Worm (Caenorhabditis elegans): ENCODE results near the gene nas-31.

nas-31 gene

ce11 chrV:10923229-10923628 is 1.6 kb upstream of the nas-31 start, which contains the start of gene F58B4.7:
Gene F58B4.7 (minus strand): TSS chrV:10923329.
- TF ChIP-seq ceh-13 (GFP tag; optimal IDR thresholded peaks at IDR 0.05) (no peak), flt-1 (GFP tag; IDR thresholded peaks at IDR 0.05) (no peak)

DNA sequence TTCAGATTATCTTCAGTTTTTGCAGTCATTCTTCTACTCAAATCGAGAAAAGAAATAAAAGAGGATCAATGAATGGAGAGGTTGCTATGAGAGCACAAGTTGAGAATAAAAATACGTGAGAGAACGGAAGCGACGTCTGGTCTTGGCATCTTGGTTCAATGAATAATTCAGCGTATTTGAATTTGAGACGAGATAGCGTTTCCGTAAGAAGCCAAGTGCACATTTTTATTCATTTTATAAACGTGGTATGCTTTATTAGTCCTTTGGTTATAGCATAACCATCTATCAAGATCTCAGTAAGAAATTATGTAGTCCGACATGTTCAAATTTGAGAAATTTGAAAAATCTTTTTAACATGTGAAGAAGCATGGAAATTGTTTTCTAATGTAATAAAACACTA is 3.3 kb downstream of the nas-31 start, which contains the start of gene F58B4.2:
Gene F58B4.2, minus strand, starts transcription at position 101 of the 400 bp plus-strand sequence.
- no peak for TF ChIP-seq ceh-36 (tag; optimal IDR thresholded peaks at IDR 0.05)
- TF ChIP-seq pes-1 (GFP tag; IDR thresholded peaks at IDR 0.05), result no peak
- TF ChIP-seq hmg-4 (GFP tag; optimal IDR thresholded peaks at IDR 0.05), result no peak
- no peak for TF ChIP-seq tbx-11 (GFP tag; IDR thresholded peaks at IDR 0.05)
- no peak for TF ChIP-seq F13C5.2 (tag; optimal IDR thresholded peaks at IDR 0.05)
- no peak for TF ChIP-seq tbx-37 (GFP tag; conservative IDR thresholded peaks at IDR 0.05)
- TF ChIP-seq scrt-1 (GFP tag; IDR thresholded peaks at IDR 0.05), result no peak
- TF ChIP-seq ets-7 (tag; optimal IDR thresholded peaks at IDR 0.05), result no peak
- TF ChIP-seq flt-1 (GFP tag; IDR thresholded peaks at IDR 0.05), result no peak
- TF ChIP-seq hnd-1 (tag; optimal IDR thresholded peaks at IDR 0.05), result no peak
- no peak for TF ChIP-seq ceh-13 (GFP tag; optimal IDR thresholded peaks at IDR 0.05)
- no peak for TF ChIP-seq ama-1 (optimal IDR thresholded peaks at IDR 0.05)

DNA sequence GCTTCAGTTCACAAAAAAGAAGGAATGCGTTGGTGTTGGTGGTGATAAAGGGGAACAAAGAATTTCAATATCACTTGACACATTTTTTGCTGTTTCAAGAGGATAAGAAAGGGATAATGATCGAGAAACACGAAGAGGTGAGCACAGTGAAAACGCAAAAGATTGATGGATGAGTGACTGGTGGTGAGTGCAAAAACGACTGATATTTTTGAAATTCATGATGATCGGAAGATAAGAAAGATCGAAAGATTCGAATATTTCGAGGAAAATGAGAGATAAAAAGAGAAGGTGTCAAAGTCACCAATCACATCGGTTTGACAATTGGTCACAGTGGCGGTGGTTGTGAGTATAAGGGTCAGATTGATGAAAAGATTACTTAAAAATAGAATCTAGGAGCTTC is 5.7 kb downstream of the nas-31 start:
- no peak for TF ChIP-seq aly-1 (tag; optimal IDR thresholded peaks at IDR 0.05)
- no peak for TF ChIP-seq sea-1 (GFP tag; conservative IDR thresholded peaks at IDR 0.05)
- TF ChIP-seq ama-1 (optimal IDR thresholded peaks at IDR 0.05), result no peak
- TF ChIP-seq pes-1 (GFP tag; IDR thresholded peaks at IDR 0.05), result no peak
- no peak for TF ChIP-seq hmg-4 (GFP tag; optimal IDR thresholded peaks at IDR 0.05)
- no peak for TF ChIP-seq tbx-37 (GFP tag; conservative IDR thresholded peaks at IDR 0.05)
- no peak for TF ChIP-seq tra-4 (tag; optimal IDR thresholded peaks at IDR 0.05)
- no peak for TF ChIP-seq F13C5.2 (tag; optimal IDR thresholded peaks at IDR 0.05)
- no peak for TF ChIP-seq hnd-1 (tag; optimal IDR thresholded peaks at IDR 0.05)
- TF ChIP-seq ceh-13 (GFP tag; optimal IDR thresholded peaks at IDR 0.05), result no peak
- TF ChIP-seq tbx-11 (GFP tag; IDR thresholded peaks at IDR 0.05), result no peak
- no peak for TF ChIP-seq ceh-36 (tag; optimal IDR thresholded peaks at IDR 0.05)
- TF ChIP-seq B0310.2 (tag; optimal IDR thresholded peaks at IDR 0.05), result no peak
- TF ChIP-seq hmbx-1 (tag; optimal IDR thresholded peaks at IDR 0.05), result no peak
- TF ChIP-seq scrt-1 (GFP tag; IDR thresholded peaks at IDR 0.05), result no peak
- TF ChIP-seq ets-7 (tag; optimal IDR thresholded peaks at IDR 0.05), result no peak
- TF ChIP-seq flt-1 (GFP tag; IDR thresholded peaks at IDR 0.05), result no peak

DNA sequence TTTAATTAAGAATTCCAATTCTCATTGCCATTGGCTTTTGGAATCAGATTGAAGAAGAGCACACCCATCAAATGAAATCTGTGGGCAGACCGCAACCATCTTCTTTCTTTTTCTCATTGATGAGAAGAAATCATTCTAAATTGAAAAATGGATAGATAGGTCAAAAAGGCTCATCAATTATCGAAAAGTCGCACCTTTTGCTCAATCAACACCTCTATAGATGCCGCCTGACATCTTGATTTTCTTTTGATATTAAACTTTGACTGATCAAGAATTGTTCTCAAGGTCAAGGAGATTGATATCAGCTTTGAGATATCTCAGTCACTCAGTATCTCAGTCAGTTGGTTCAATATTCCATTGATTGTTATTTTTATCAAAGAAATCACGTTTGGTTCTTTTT is 11.7 kb downstream of the nas-31 start:
- no peak for TF ChIP-seq scrt-1 (GFP tag; IDR thresholded peaks at IDR 0.05)
- TF ChIP-seq ceh-36 (tag; optimal IDR thresholded peaks at IDR 0.05), result no peak
- no peak for TF ChIP-seq tbx-37 (GFP tag; conservative IDR thresholded peaks at IDR 0.05)
- TF ChIP-seq hnd-1 (tag; optimal IDR thresholded peaks at IDR 0.05), result no peak
- no peak for TF ChIP-seq flt-1 (GFP tag; IDR thresholded peaks at IDR 0.05)
- no peak for TF ChIP-seq hmg-4 (GFP tag; optimal IDR thresholded peaks at IDR 0.05)
- no peak for TF ChIP-seq tra-4 (tag; optimal IDR thresholded peaks at IDR 0.05)
- no peak for TF ChIP-seq ama-1 (optimal IDR thresholded peaks at IDR 0.05)
- no peak for TF ChIP-seq B0310.2 (tag; optimal IDR thresholded peaks at IDR 0.05)
- no peak for TF ChIP-seq ets-7 (tag; optimal IDR thresholded peaks at IDR 0.05)

ce11 chrV:10909071-10909470 is 12.6 kb downstream of the nas-31 start, which contains the start of gene zzz-1:
Gene zzz-1 (minus strand): TSS chrV:10909171.
- TF ChIP-seq ceh-13 (GFP tag; optimal IDR thresholded peaks at IDR 0.05) (no peak), tbx-37 (GFP tag; conservative IDR thresholded peaks at IDR 0.05) (no peak), aly-1 (tag; optimal IDR thresholded peaks at IDR 0.05) (no peak), tbx-11 (GFP tag; IDR thresholded peaks at IDR 0.05) (no peak), F13C5.2 (tag; optimal IDR thresholded peaks at IDR 0.05) (no peak), ceh-36 (tag; optimal IDR thresholded peaks at IDR 0.05) (no peak), ets-7 (tag; optimal IDR thresholded peaks at IDR 0.05) (no peak), hmbx-1 (tag; optimal IDR thresholded peaks at IDR 0.05) (no peak), hnd-1 (tag; optimal IDR thresholded peaks at IDR 0.05) (no peak), scrt-1 (GFP tag; IDR thresholded peaks at IDR 0.05) (no peak), sea-1 (GFP tag; conservative IDR thresholded peaks at IDR 0.05) (no peak), tra-4 (tag; optimal IDR thresholded peaks at IDR 0.05) (no peak), pes-1 (GFP tag; IDR thresholded peaks at IDR 0.05) (no peak), B0310.2 (tag; optimal IDR thresholded peaks at IDR 0.05) (no peak), ama-1 (optimal IDR thresholded peaks at IDR 0.05) (no peak), flt-1 (GFP tag; IDR thresholded peaks at IDR 0.05) (no peak), hmg-4 (GFP tag; optimal IDR thresholded peaks at IDR 0.05) (no peak)

DNA sequence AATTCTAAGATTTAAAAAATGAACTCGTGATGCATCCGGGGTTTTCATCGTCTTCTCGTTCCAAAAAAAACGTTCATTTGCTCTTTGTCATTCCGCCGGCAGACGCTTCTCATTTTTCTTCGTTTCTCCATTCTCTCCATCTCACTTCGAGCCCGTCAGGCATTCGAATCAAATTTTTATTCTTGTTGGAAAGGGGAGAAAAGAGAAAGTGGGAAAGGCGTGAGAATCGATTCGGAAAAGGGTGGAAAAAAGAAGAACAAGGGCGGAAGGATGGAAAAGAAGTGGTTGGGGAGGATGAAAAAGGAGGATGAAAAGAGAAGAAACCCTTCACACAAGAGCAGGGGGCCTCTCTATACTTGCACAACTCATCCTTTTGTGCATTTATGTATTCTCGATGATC is 16.9 kb downstream of the nas-31 start:
- TF ChIP-seq ama-1 (optimal IDR thresholded peaks at IDR 0.05), result no peak
- TF ChIP-seq flt-1 (GFP tag; IDR thresholded peaks at IDR 0.05), result no peak
- no peak for TF ChIP-seq sea-1 (GFP tag; conservative IDR thresholded peaks at IDR 0.05)
- no peak for TF ChIP-seq aly-1 (tag; optimal IDR thresholded peaks at IDR 0.05)
- TF ChIP-seq ets-7 (tag; optimal IDR thresholded peaks at IDR 0.05), result no peak
- no peak for TF ChIP-seq tbx-11 (GFP tag; IDR thresholded peaks at IDR 0.05)
- no peak for TF ChIP-seq tra-4 (tag; optimal IDR thresholded peaks at IDR 0.05)
- no peak for TF ChIP-seq hmg-4 (GFP tag; optimal IDR thresholded peaks at IDR 0.05)
- TF ChIP-seq B0310.2 (tag; optimal IDR thresholded peaks at IDR 0.05), result no peak
- no peak for TF ChIP-seq hmbx-1 (tag; optimal IDR thresholded peaks at IDR 0.05)
- no peak for TF ChIP-seq tbx-37 (GFP tag; conservative IDR thresholded peaks at IDR 0.05)
- no peak for TF ChIP-seq ceh-36 (tag; optimal IDR thresholded peaks at IDR 0.05)
- TF ChIP-seq scrt-1 (GFP tag; IDR thresholded peaks at IDR 0.05), result no peak
- TF ChIP-seq ceh-13 (GFP tag; optimal IDR thresholded peaks at IDR 0.05), result no peak
- TF ChIP-seq pes-1 (GFP tag; IDR thresholded peaks at IDR 0.05), result no peak
- TF ChIP-seq F13C5.2 (tag; optimal IDR thresholded peaks at IDR 0.05), result no peak
- TF ChIP-seq hnd-1 (tag; optimal IDR thresholded peaks at IDR 0.05), result no peak

ce11 chrV:10903748-10904147 is 17.9 kb downstream of the nas-31 start, which contains the start of gene F32D8.15:
Gene F32D8.15 (plus strand): TSS chrV:10904048.
- TF ChIP-seq ama-1 (optimal IDR thresholded peaks at IDR 0.05), result no peak
- no peak for TF ChIP-seq pes-1 (GFP tag; IDR thresholded peaks at IDR 0.05)
- TF ChIP-seq sea-1 (GFP tag; conservative IDR thresholded peaks at IDR 0.05), result no peak
- TF ChIP-seq flt-1 (GFP tag; IDR thresholded peaks at IDR 0.05), result no peak
- no peak for TF ChIP-seq tbx-11 (GFP tag; IDR thresholded peaks at IDR 0.05)

- no peak for TF ChIP-seq pes-1 (GFP tag; IDR thresholded peaks at IDR 0.05)
- TF ChIP-seq B0310.2 (tag; optimal IDR thresholded peaks at IDR 0.05), result no peak
- TF ChIP-seq ceh-13 (GFP tag; optimal IDR thresholded peaks at IDR 0.05), result no peak
- no peak for TF ChIP-seq ama-1 (optimal IDR thresholded peaks at IDR 0.05)
- no peak for TF ChIP-seq flt-1 (GFP tag; IDR thresholded peaks at IDR 0.05)
- no peak for TF ChIP-seq hmbx-1 (tag; optimal IDR thresholded peaks at IDR 0.05)
- TF ChIP-seq tbx-37 (GFP tag; conservative IDR thresholded peaks at IDR 0.05), result no peak
- TF ChIP-seq ceh-36 (tag; optimal IDR thresholded peaks at IDR 0.05), result no peak
- TF ChIP-seq tra-4 (tag; optimal IDR thresholded peaks at IDR 0.05), result no peak
- no peak for TF ChIP-seq F13C5.2 (tag; optimal IDR thresholded peaks at IDR 0.05)
These were observed 19.0 kb downstream of the nas-31 start, which contains the start of gene F32D8.8 for ce11 chrV:10902682-10903081. Gene F32D8.8 (minus strand): TSS chrV:10902782.
